Worm (Caenorhabditis elegans) whole organism, late embryonic: ENCODE data around the gene cand-1.

Source experiments
- ets-4 ChIP-seq: sonication (generic microtip); optimal IDR thresholded peaks from 2 replicates; lab custom pipeline; 2016; ENCODE audit warnings: missing genetic modification characterization, missing compliant biosample characterization
- hlh-30 ChIP-seq: sonication (generic microtip); optimal IDR thresholded peaks from 2 replicates; lab custom pipeline; 2017; ENCODE audit warnings: antibody characterized with exemption, missing genetic modification characterization, missing compliant biosample characterization; ENCODE audit not compliant: insufficient read depth
- lin-11 ChIP-seq: fragments of 200-800 bp; sonication (Bioruptor generic); optimal IDR thresholded peaks from 2 replicates; lab custom pipeline; 2018; ENCODE audit warnings: mild to moderate bottlenecking, missing genetic modification characterization, missing compliant biosample characterization
- pqm-1 ChIP-seq: sonication (generic microtip); optimal IDR thresholded peaks from 2 replicates; lab custom pipeline; 2016; ENCODE audit warnings: missing genetic modification characterization, missing compliant biosample characterization
- ttx-3 ChIP-seq: sonication (generic microtip); optimal IDR thresholded peaks from 2 replicates; lab custom pipeline; 2016; ENCODE audit warnings: missing genetic modification reagents, missing genetic modification characterization, missing compliant biosample characterization

DNA sequence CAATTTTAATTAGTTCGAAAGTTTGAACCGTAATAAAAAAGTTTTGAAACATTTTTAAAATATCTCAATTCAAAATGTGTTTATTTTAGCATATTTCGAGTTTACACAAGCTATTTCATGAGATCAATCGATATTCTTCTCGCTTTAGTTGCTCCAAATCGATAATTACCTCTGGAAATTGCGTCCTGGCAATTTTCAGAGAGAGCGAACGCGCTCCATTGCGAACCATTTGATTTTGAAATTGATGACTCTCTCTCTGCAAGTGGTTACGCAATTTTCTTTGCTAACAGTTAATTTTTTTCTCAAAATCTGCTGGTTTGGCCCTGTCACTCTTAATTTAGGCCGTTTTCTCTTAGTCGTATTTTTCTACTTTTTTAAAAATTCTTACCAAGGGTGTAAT is 2.2 kb upstream of the cand-1 start:
- TF ChIP-seq pqm-1 (tag; lab: Kevin White, UChicago) (no peak), ttx-3 (tag; lab: Kevin White, UChicago) (no peak), ets-4 (tag; lab: Kevin White, UChicago) (no peak), hlh-30 (tag; lab: Kevin White, UChicago) (no peak), lin-11 (tag; lab: Kevin White, UChicago) (no peak)
